Worm (Caenorhabditis elegans): Measurements from ENCODE around the gene rpn-2.

The rpn-2 gene

ce11 chrIII:6245728-6246127, 46.7 kb downstream of the rpn-2 start, which contains the start of gene bcas-2:
Gene bcas-2 (minus strand): TSS chrIII:6245828.
- TF ChIP-seq nhr-43 (tag; optimal IDR thresholded peaks at IDR 0.05; ENCODE audit: poor library complexity, severe bottlenecking): no peak
- no peak for TF ChIP-seq fkh-2 (tag; optimal IDR thresholded peaks at IDR 0.05)
- no peak for TF ChIP-seq nhr-77 (tag; optimal IDR thresholded peaks at IDR 0.05)
- TF ChIP-seq pha-4 (tag; optimal IDR thresholded peaks at IDR 0.05): no peak
- TF ChIP-seq nhr-25 (tag; optimal IDR thresholded peaks at IDR 0.05): no peak
- no peak for TF ChIP-seq egl-5 (tag; optimal IDR thresholded peaks at IDR 0.05)
- no peak for TF ChIP-seq ceh-16 (tag; optimal IDR thresholded peaks at IDR 0.05)

DNA sequence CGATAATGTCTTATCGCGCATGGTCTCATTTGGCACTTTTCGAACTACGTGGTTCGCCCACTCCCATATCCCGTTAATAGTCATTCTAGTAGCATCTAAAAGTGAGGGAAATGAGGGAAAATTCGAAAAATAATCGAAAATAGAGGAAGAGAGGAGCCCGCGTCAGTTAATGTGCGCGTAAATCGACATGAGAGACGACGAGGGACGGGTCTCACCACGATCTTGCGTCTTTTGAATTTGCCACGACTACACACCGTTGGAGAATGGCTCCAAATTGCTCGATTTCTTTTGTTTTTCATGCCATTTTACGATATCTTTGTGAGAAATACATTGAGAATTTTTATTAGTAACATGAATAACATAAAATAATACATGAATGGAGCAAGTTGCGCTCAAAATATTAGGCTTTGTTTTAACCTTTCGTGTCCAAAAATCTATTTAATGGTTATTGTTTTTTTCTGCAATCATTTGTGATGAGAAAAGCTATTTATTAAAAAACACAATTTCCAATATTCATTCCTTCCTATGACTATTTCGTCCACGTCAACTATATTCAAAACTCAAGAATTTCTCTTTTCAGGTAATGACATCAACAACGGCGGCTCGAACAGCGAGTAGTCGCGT, 49.2 kb downstream of the rpn-2 start, which contains the start of the genes gen-1 and stt-3:
gen-1 (minus strand) TSS at position 95 of the 624 bp plus-strand sequence.
stt-3 (plus strand) TSS at position 574 of the 624 bp plus-strand sequence.
- TF ChIP-seq elt-2 (tag; optimal IDR thresholded peaks at IDR 0.05) (peak; percentile 12), lin-15B (tag; optimal IDR thresholded peaks at IDR 0.05) (peak; percentile 62), lin-39 (tag; optimal IDR thresholded peaks at IDR 0.05) (peak; percentile 69), R02D3.7 (tag; optimal IDR thresholded peaks at IDR 0.05) (peak; percentile 80), sea-2 (GFP tag; optimal IDR thresholded peaks at IDR 0.05) (no peak)

- no peak for TF ChIP-seq unc-39 (tag; optimal IDR thresholded peaks at IDR 0.05)
- no peak for TF ChIP-seq ztf-4 (tag; optimal IDR thresholded peaks at IDR 0.05)
- no peak for TF ChIP-seq egl-27 (tag; optimal IDR thresholded peaks at IDR 0.05)
- no peak for TF ChIP-seq pqm-1 (tag; optimal IDR thresholded peaks at IDR 0.05)
- no peak for TF ChIP-seq daf-12 (tag; optimal IDR thresholded peaks at IDR 0.05)
- TF ChIP-seq nhr-23 (tag; optimal IDR thresholded peaks at IDR 0.05): no peak
- TF ChIP-seq pha-4 (tag; optimal IDR thresholded peaks at IDR 0.05): no peak
- no peak for TF ChIP-seq nhr-25 (tag; optimal IDR thresholded peaks at IDR 0.05)
- no peak for TF ChIP-seq lin-39 (tag; optimal IDR thresholded peaks at IDR 0.05)
- no peak for TF ChIP-seq nhr-43 (tag; optimal IDR thresholded peaks at IDR 0.05; ENCODE audit: poor library complexity, severe bottlenecking)
- no peak for TF ChIP-seq eor-1 (tag; optimal IDR thresholded peaks at IDR 0.05)
- no peak for TF ChIP-seq nhr-76 (tag; optimal IDR thresholded peaks at IDR 0.05)
- no peak for TF ChIP-seq elt-2 (tag; optimal IDR thresholded peaks at IDR 0.05)
- TF ChIP-seq ztf-11 (tag; optimal IDR thresholded peaks at IDR 0.05): no peak
Measured at ce11 chrIII:6251511-6251910, 52.5 kb downstream of the rpn-2 start, which contains the start of gene amdh-1. Gene amdh-1 (plus strand): TSS chrIII:6251811.

All from whole organism, L3 larva.